Worm (Caenorhabditis elegans) whole organism, L3 larva: ENCODE results near the gene lgc-22.

ENCODE experiments used
- R02D3.7 ChIP-seq: fragments of 150-350 bp; optimal IDR thresholded peaks from 2 replicates; lab custom pipeline; 2014; ENCODE audit warnings: missing biosample characterization, missing genetic modification characterization
- ama-1 ChIP-seq: fragments of 150-350 bp; optimal IDR thresholded peaks from 2 replicates; lab custom pipeline; 2018
- daf-12 ChIP-seq: fragments of 150-350 bp; optimal IDR thresholded peaks from 2 replicates; lab custom pipeline; 2014; ENCODE audit warnings: missing biosample characterization, missing genetic modification reagents, missing genetic modification characterization
- elt-3 ChIP-seq, 3 experiments: fragments of 150-350 bp in 1 of 3; sonication (generic microtip) in 2 of 3; optimal IDR thresholded peaks; 2 replicates in 2 of 3; 4 replicates in 1 of 3; lab custom pipeline; 2014 to 2017; ENCODE audit warnings: missing biosample characterization in 3 of 3, missing genetic modification characterization in 3 of 3
- fkh-10 ChIP-seq: sonication (generic microtip); optimal IDR thresholded peaks from 2 replicates; lab custom pipeline; 2017; ENCODE audit warnings: missing biosample characterization, missing genetic modification reagents, missing genetic modification characterization
- fos-1 ChIP-seq: fragments of 150-350 bp; optimal IDR thresholded peaks from 2 replicates; lab custom pipeline; 2014; ENCODE audit warnings: missing biosample characterization, missing genetic modification characterization
- nhr-12 ChIP-seq: fragments of 150-350 bp; optimal IDR thresholded peaks from 2 replicates; lab custom pipeline; 2014; ENCODE audit warnings: missing biosample characterization, missing genetic modification characterization
- nhr-23 ChIP-seq: fragments of 150-350 bp; optimal IDR thresholded peaks from 2 replicates; lab custom pipeline; 2014; ENCODE audit warnings: missing biosample characterization, missing genetic modification reagents, missing genetic modification characterization
- pqm-1 ChIP-seq: fragments of 150-350 bp; optimal IDR thresholded peaks from 2 replicates; lab custom pipeline; 2017; ENCODE audit warnings: missing biosample characterization, missing genetic modification characterization, inconsistent platforms
- snpc-4 ChIP-seq: fragments of 150-350 bp; optimal IDR thresholded peaks from 2 replicates; lab custom pipeline; 2014; ENCODE audit warnings: missing biosample characterization, missing genetic modification characterization
- tbx-2 ChIP-seq: sonication (generic microtip); optimal IDR thresholded peaks from 2 replicates; lab custom pipeline; 2016; ENCODE audit warnings: mild to moderate bottlenecking, missing genetic modification characterization, missing compliant biosample characterization
- unc-62 ChIP-seq: fragments of 150-350 bp; sonication (generic microtip); optimal IDR thresholded peaks from 4 replicates; lab custom pipeline; 2014; ENCODE audit warnings: missing biosample characterization, missing genetic modification reagents, missing genetic modification characterization
- ztf-11 ChIP-seq: fragments of 150-350 bp; optimal IDR thresholded peaks from 2 replicates; lab custom pipeline; 2014; ENCODE audit warnings: missing biosample characterization, missing genetic modification characterization

ce11 chrIV:4254989-4255582 is 46.0 kb upstream of the lgc-22 start:
- no peak for TF ChIP-seq elt-3 (tag; optimal IDR thresholded peaks at IDR 0.05; lab: Kevin White, UChicago)
- no peak for TF ChIP-seq nhr-23
- TF ChIP-seq snpc-4 (tag; lab: Kevin White, UChicago): no peak
- no peak for TF ChIP-seq pqm-1 (tag; lab: Kevin White, UChicago)
- TF ChIP-seq ama-1: no peak
- TF ChIP-seq unc-62 (GFP tag; lab: Kevin White, UChicago): no peak
- TF ChIP-seq tbx-2 (tag; lab: Kevin White, UChicago): no peak
- no peak for TF ChIP-seq fos-1
- no peak for TF ChIP-seq ztf-11 (tag; lab: Kevin White, UChicago)
- no peak for TF ChIP-seq daf-12 (tag; lab: Kevin White, UChicago)
- no peak for TF ChIP-seq nhr-12 (tag; lab: Kevin White, UChicago)
- no peak for TF ChIP-seq fkh-10 (GFP tag; lab: Kevin White, UChicago)
- no peak for TF ChIP-seq R02D3.7
